Worm (Caenorhabditis elegans) whole organism, early embryonic: ENCODE results near the gene clec-50.

Experiments used
- ama-1 ChIP-seq: fragments of 150-350 bp; optimal IDR thresholded peaks from 2 replicates; lab custom pipeline; 2014
- ceh-13 ChIP-seq: fragments of 200-800 bp; sonication (Bioruptor generic); optimal IDR thresholded peaks from 2 replicates; lab custom pipeline; 2018; ENCODE audit warnings: mild to moderate bottlenecking, missing genetic modification characterization, missing compliant biosample characterization
- flt-1 ChIP-seq: fragments of 200-800 bp; sonication (Bioruptor generic); IDR thresholded peaks from 2 replicates; pipeline ENCODE4 v1.3.6; 2022; ENCODE audit warnings: missing genetic modification characterization, missing compliant biosample characterization
- tbx-37 ChIP-seq: fragments of 200-800 bp; sonication (Bioruptor generic); conservative IDR thresholded peaks from 2 replicates; pipeline ENCODE4 v1.3.6; 2022; ENCODE audit warnings: missing genetic modification reagents, missing genetic modification characterization, missing compliant biosample characterization

DNA sequence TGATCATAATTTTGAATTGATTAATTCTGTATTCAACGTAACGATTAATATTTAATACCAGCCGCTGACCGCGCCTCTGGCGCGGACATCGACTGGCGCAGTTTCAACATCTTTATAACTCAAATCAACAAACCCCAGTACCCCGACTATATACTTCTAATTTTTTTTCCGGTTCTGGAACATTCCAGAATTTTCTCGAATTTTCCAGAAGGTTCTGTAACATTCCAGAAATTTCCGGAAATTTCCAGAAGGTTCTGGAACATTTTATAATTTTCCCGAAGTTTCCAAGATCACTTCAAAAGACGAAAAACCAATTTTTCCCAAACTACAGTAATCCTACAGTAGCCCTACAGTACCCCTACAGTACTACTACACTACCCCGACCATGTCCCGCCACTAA lies 24.1 kb upstream of the clec-50 start:
- no peak for TF ChIP-seq flt-1 (GFP tag; lab: Robert Waterston, UW)
- TF ChIP-seq ama-1 = no peak
- TF ChIP-seq tbx-37 (GFP tag; lab: Robert Waterston, UW) = no peak
- TF ChIP-seq ceh-13 (GFP tag; lab: Kevin White, UChicago) = no peak
